Worm (Caenorhabditis elegans) whole organism, late embryonic: ENCODE results near the gene rps-11.
A peak's percentile ranks its signal among the peaks of the same experiment; 100 is the strongest.

Source experiments
- C08G9.2 ChIP-seq: sonication (generic microtip); optimal IDR thresholded peaks from 2 replicates; lab custom pipeline; 2016; ENCODE audit warnings: mild to moderate bottlenecking, missing genetic modification characterization, moderate library complexity, missing compliant biosample characterization
- F13H6.1 ChIP-seq: sonication (generic microtip); optimal IDR thresholded peaks from 2 replicates; lab custom pipeline; 2016; ENCODE audit warnings: missing genetic modification characterization, missing compliant biosample characterization
- K09A11.1 ChIP-seq: sonication (generic microtip); optimal IDR thresholded peaks from 2 replicates; lab custom pipeline; 2017; ENCODE audit warnings: antibody characterized with exemption, mild to moderate bottlenecking, missing genetic modification characterization, missing compliant biosample characterization; ENCODE audit not compliant: insufficient read depth
- Y22D7AL.16 ChIP-seq: sonication (generic microtip); optimal IDR thresholded peaks from 2 replicates; lab custom pipeline; 2016; ENCODE audit warnings: missing genetic modification characterization, missing compliant biosample characterization
- ahr-1 ChIP-seq: sonication (generic microtip); optimal IDR thresholded peaks from 2 replicates; lab custom pipeline; 2016; ENCODE audit warnings: missing genetic modification characterization, missing compliant biosample characterization
- ama-1 ChIP-seq: fragments of 150-350 bp; optimal IDR thresholded peaks from 2 replicates; lab custom pipeline; 2014
- ceh-14 ChIP-seq: sonication (generic microtip); optimal IDR thresholded peaks from 2 replicates; lab custom pipeline; 2016; ENCODE audit warnings: missing genotype, missing genetic modification characterization, missing compliant biosample characterization
- ceh-18 ChIP-seq: sonication (generic microtip); optimal IDR thresholded peaks from 2 replicates; lab custom pipeline; 2016; ENCODE audit warnings: missing genetic modification characterization, missing compliant biosample characterization
- ceh-2 ChIP-seq: sonication (generic microtip); optimal IDR thresholded peaks from 2 replicates; lab custom pipeline; 2016; ENCODE audit warnings: missing genotype, missing genetic modification characterization, missing compliant biosample characterization
- ceh-31 ChIP-seq: sonication (generic microtip); optimal IDR thresholded peaks from 2 replicates; lab custom pipeline; 2016; ENCODE audit warnings: missing genetic modification characterization, missing compliant biosample characterization
- ceh-34 ChIP-seq: sonication (generic microtip); optimal IDR thresholded peaks from 2 replicates; lab custom pipeline; 2016; ENCODE audit warnings: mild to moderate bottlenecking, missing genetic modification characterization, missing compliant biosample characterization
- ceh-45 ChIP-seq: fragments of 200-800 bp; sonication (Bioruptor generic); IDR thresholded peaks from 2 replicates; pipeline ENCODE4 v1.3.6; 2022; ENCODE audit warnings: missing genetic modification reagents, missing genetic modification characterization, missing compliant biosample characterization
- ceh-48 ChIP-seq: sonication (generic microtip); optimal IDR thresholded peaks from 2 replicates; lab custom pipeline; 2016; ENCODE audit warnings: missing genetic modification characterization, inconsistent platforms, missing compliant biosample characterization
- ceh-6 ChIP-seq: fragments of 200-800 bp; sonication (Bioruptor generic); optimal IDR thresholded peaks from 2 replicates; lab custom pipeline; 2018; ENCODE audit warnings: mild to moderate bottlenecking, missing genetic modification characterization, missing compliant biosample characterization
- che-1 ChIP-seq: sonication (generic microtip); optimal IDR thresholded peaks from 2 replicates; lab custom pipeline; 2016; ENCODE audit warnings: mild to moderate bottlenecking, missing genetic modification characterization, missing compliant biosample characterization
- dmd-4 ChIP-seq: sonication (generic microtip); optimal IDR thresholded peaks from 2 replicates; lab custom pipeline; 2016; ENCODE audit warnings: borderline replicate concordance, missing genetic modification characterization, missing compliant biosample characterization
- dve-1 ChIP-seq: sonication (generic microtip); optimal IDR thresholded peaks from 2 replicates; lab custom pipeline; 2017; ENCODE audit warnings: antibody characterized with exemption, mild to moderate bottlenecking, missing genetic modification characterization, missing compliant biosample characterization
- elt-2 ChIP-seq: sonication (generic microtip); optimal IDR thresholded peaks from 2 replicates; lab custom pipeline; 2016; ENCODE audit warnings: missing genetic modification reagents, missing genetic modification characterization, missing compliant biosample characterization
- elt-4 ChIP-seq: sonication (generic microtip); optimal IDR thresholded peaks from 2 replicates; lab custom pipeline; 2016; ENCODE audit warnings: missing genetic modification characterization, missing compliant biosample characterization
- ets-4 ChIP-seq: sonication (generic microtip); optimal IDR thresholded peaks from 2 replicates; lab custom pipeline; 2016; ENCODE audit warnings: missing genetic modification characterization, missing compliant biosample characterization
- eyg-1 ChIP-seq: sonication (generic microtip); optimal IDR thresholded peaks from 2 replicates; lab custom pipeline; 2016; ENCODE audit warnings: missing genotype, missing genetic modification characterization, missing compliant biosample characterization
- fax-1 ChIP-seq: sonication (generic microtip); optimal IDR thresholded peaks from 2 replicates; lab custom pipeline; 2016; ENCODE audit warnings: missing genotype, missing genetic modification characterization, missing compliant biosample characterization
- hlh-13 ChIP-seq: fragments of 200-800 bp; sonication (Bioruptor generic); optimal IDR thresholded peaks from 2 replicates; lab custom pipeline; 2018; ENCODE audit warnings: mild to moderate bottlenecking, missing genetic modification characterization, missing compliant biosample characterization
- hlh-15 ChIP-seq: sonication (generic microtip); optimal IDR thresholded peaks from 2 replicates; lab custom pipeline; 2016; ENCODE audit warnings: missing genetic modification characterization, missing compliant biosample characterization
- hlh-30 ChIP-seq: sonication (generic microtip); optimal IDR thresholded peaks from 2 replicates; lab custom pipeline; 2017; ENCODE audit warnings: antibody characterized with exemption, missing genetic modification characterization, missing compliant biosample characterization; ENCODE audit not compliant: insufficient read depth
- hlh-8 ChIP-seq: sonication (generic microtip); optimal IDR thresholded peaks from 2 replicates; lab custom pipeline; 2016; ENCODE audit warnings: missing genotype, missing genetic modification characterization, missing compliant biosample characterization
- mec-3 ChIP-seq: sonication (generic microtip); optimal IDR thresholded peaks from 2 replicates; lab custom pipeline; 2016; ENCODE audit warnings: borderline replicate concordance, missing genetic modification characterization, missing compliant biosample characterization
- nfya-1 ChIP-seq: sonication (generic microtip); optimal IDR thresholded peaks from 2 replicates; lab custom pipeline; 2017; ENCODE audit warnings: missing genetic modification characterization, mild to moderate bottlenecking, missing compliant biosample characterization, antibody characterized with exemption, moderate library complexity
- odd-2 ChIP-seq: sonication (generic microtip); optimal IDR thresholded peaks from 2 replicates; lab custom pipeline; 2017; ENCODE audit warnings: antibody characterized with exemption, mild to moderate bottlenecking, missing genetic modification characterization, missing compliant biosample characterization
- pag-3 ChIP-seq: sonication (generic microtip); optimal IDR thresholded peaks from 2 replicates; lab custom pipeline; 2016; ENCODE audit warnings: missing compliant biosample characterization, missing genetic modification characterization, borderline replicate concordance
- pat-9 ChIP-seq: fragments of 200-800 bp; sonication (Bioruptor generic); optimal IDR thresholded peaks from 2 replicates; lab custom pipeline; 2018; ENCODE audit warnings: mild to moderate bottlenecking, missing genetic modification characterization, moderate library complexity, missing compliant biosample characterization
- pax-1 ChIP-seq: fragments of 150-350 bp; optimal IDR thresholded peaks from 2 replicates; lab custom pipeline; 2014; ENCODE audit warnings: missing biosample characterization, missing genetic modification characterization
- pha-2 ChIP-seq: sonication (generic microtip); optimal IDR thresholded peaks from 2 replicates; lab custom pipeline; 2017; ENCODE audit warnings: mild to moderate bottlenecking, missing genetic modification characterization, missing compliant biosample characterization
- pqm-1 ChIP-seq: sonication (generic microtip); optimal IDR thresholded peaks from 2 replicates; lab custom pipeline; 2016; ENCODE audit warnings: missing genetic modification characterization, missing compliant biosample characterization
- pros-1 ChIP-seq: fragments of 150-350 bp; optimal IDR thresholded peaks from 2 replicates; lab custom pipeline; 2014; ENCODE audit warnings: missing biosample characterization, missing genetic modification reagents, missing genetic modification characterization
- ref-2 ChIP-seq: sonication (generic microtip); optimal IDR thresholded peaks from 2 replicates; lab custom pipeline; 2016; ENCODE audit warnings: missing genetic modification characterization, missing compliant biosample characterization
- rnt-1 ChIP-seq: sonication (generic microtip); optimal IDR thresholded peaks from 2 replicates; lab custom pipeline; 2016; ENCODE audit warnings: missing genetic modification characterization, missing compliant biosample characterization
- sdc-2 ChIP-seq: sonication (generic microtip); optimal IDR thresholded peaks from 2 replicates; lab custom pipeline; 2016; ENCODE audit warnings: missing genotype, missing genetic modification characterization, missing compliant biosample characterization
- syd-9 ChIP-seq: sonication (generic microtip); optimal IDR thresholded peaks from 2 replicates; lab custom pipeline; 2016; ENCODE audit warnings: mild to moderate bottlenecking, missing genetic modification characterization, moderate library complexity, missing compliant biosample characterization
- tbx-2 ChIP-seq: sonication (generic microtip); optimal IDR thresholded peaks from 2 replicates; lab custom pipeline; 2016; ENCODE audit warnings: missing genetic modification characterization, missing compliant biosample characterization
- tbx-7 ChIP-seq: sonication (generic microtip); optimal IDR thresholded peaks from 2 replicates; lab custom pipeline; 2016; ENCODE audit warnings: missing genotype, missing genetic modification characterization, missing compliant biosample characterization
- unc-3 ChIP-seq, 2 experiments: fragments of 200-800 bp in 1 of 2; sonication (Bioruptor generic) in 1 of 2; sonication (generic microtip) in 1 of 2; conservative IDR thresholded peaks in 1 of 2; optimal IDR thresholded peaks in 1 of 2; 2 replicates each; pipeline versions ENCODE4 v1.3.6 to Lab custom; 2016 to 2022; ENCODE audit warnings: missing compliant biosample characterization in 2 of 2, missing genetic modification characterization in 2 of 2, missing genetic modification reagents in 1 of 2
- unc-42 ChIP-seq: sonication (generic microtip); optimal IDR thresholded peaks from 2 replicates; lab custom pipeline; 2016; ENCODE audit warnings: missing genotype, missing genetic modification characterization, missing compliant biosample characterization
- unc-55 ChIP-seq: sonication (generic microtip); optimal IDR thresholded peaks from 2 replicates; lab custom pipeline; 2017; ENCODE audit warnings: missing biosample characterization, missing genetic modification reagents, missing genetic modification characterization
- zip-5 ChIP-seq: sonication (generic microtip); optimal IDR thresholded peaks from 2 replicates; lab custom pipeline; 2016; ENCODE audit warnings: missing genetic modification characterization, missing compliant biosample characterization
- ztf-16 ChIP-seq: sonication (generic microtip); optimal IDR thresholded peaks from 2 replicates; lab custom pipeline; 2017; ENCODE audit warnings: missing genetic modification characterization, missing compliant biosample characterization

Gene rps-11

DNA sequence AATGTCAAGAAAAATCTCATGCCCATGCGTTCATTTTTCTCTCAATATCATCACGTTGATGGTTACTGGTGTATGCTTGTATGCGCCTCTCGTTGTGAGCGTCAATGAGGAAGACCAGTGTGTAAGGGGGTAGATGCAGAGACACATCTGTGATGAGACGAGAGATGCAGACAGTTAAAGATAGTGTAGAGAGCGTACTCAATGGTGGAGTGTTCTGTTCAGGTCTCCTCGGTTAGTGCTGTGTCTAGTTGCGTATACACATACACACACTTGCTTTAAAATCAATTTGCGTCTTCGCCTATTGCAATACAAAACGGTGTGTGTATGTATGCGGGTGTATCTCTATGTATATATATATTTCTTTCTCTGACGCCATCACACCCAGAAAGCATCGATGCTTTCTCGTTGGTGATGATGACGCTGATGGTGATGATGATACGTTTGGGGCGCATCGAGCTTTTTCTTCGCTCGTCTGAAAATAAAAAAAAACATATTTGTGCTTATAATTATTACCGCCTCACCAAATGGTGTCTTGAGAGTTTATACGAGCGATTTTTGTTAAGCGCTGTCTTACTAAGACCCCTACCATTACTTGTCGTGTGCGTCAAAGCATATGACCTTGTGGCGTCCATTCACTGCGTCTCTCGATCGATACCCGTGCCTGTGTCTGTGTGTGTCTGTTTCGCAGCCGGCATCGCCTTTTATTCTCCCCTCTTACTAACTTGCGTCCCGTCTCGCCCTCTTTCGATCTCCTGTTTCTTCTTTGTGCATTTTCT lies 8.8 kb upstream of the rps-11 start, which contains the start of gene F40F11.3 (continued):
- peak; percentile 67 for TF ChIP-seq hlh-8
- TF ChIP-seq fax-1, result no peak
- TF ChIP-seq unc-55 (GFP tag; lab: Kevin White, UChicago), result peak; percentile 86
- TF ChIP-seq pqm-1 (tag; lab: Kevin White, UChicago), result no peak
- TF ChIP-seq pax-1 (tag; lab: Kevin White, UChicago), result no peak
- TF ChIP-seq ceh-2, result no peak
- TF ChIP-seq odd-2 (tag; lab: Kevin White, UChicago), result no peak
- TF ChIP-seq unc-3 (GFP tag; conservative IDR thresholded peaks at IDR 0.05; lab: Robert Waterston, UW), result no peak
- TF ChIP-seq unc-3 (tag; optimal IDR thresholded peaks at IDR 0.05; lab: Kevin White, UChicago), result no peak
- TF ChIP-seq ref-2 (tag; lab: Kevin White, UChicago), result peak; percentile 80
- no peak for TF ChIP-seq elt-2 (tag; lab: Kevin White, UChicago)
- TF ChIP-seq ceh-34, result peak; percentile 70
- TF ChIP-seq pros-1 (tag; lab: Kevin White, UChicago), result peak; percentile 76
- TF ChIP-seq dve-1 (tag; lab: Kevin White, UChicago), result peak; percentile 77
- TF ChIP-seq pat-9 (tag; lab: Kevin White, UChicago), result peak; percentile 31
- TF ChIP-seq eyg-1 (tag; lab: Kevin White, UChicago), result no peak
- TF ChIP-seq hlh-15, result no peak
- no peak for TF ChIP-seq tbx-7
- TF ChIP-seq zip-5 (tag; lab: Kevin White, UChicago), result no peak
- TF ChIP-seq ets-4, result no peak
- peak; percentile 68 for TF ChIP-seq hlh-30 (tag; lab: Kevin White, UChicago)
- no peak for TF ChIP-seq pag-3
- TF ChIP-seq ahr-1, result no peak
- peak; percentile 33 for TF ChIP-seq ceh-48 (tag; lab: Kevin White, UChicago)
- TF ChIP-seq che-1 (tag; lab: Kevin White, UChicago), result no peak
- no peak for TF ChIP-seq ztf-16 (tag; lab: Kevin White, UChicago)

DNA sequence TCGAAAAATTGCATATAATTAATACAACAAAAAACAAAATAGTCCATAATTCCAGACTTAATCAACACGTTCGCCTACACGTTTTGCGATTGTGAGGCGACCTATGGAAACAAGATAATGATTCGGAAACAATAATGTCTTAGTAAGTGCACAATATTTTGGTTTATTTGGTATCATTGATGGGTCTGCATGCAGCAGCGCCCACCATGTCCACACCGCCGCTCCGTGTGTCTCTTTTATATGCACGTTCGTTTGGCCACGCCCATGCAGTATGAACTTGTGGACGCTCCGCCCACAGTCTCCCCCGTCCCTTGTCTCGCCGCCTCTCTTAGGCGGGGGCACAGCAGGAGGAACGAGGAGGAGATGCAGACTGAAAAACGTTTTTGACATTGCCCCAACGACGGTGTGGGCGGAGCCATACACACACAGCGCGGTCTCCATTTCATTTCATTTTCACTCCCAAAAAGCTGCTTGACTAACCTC lies 8.2 kb upstream of the rps-11 start, which contains the start of gene mig-38:
Gene mig-38 (plus strand): TSS at position 54 of the 483 bp plus-strand sequence.
- TF ChIP-seq ceh-48 (tag; lab: Kevin White, UChicago), result no peak
- peak; percentile 21 for TF ChIP-seq ceh-2
- no peak for TF ChIP-seq pha-2
- peak; percentile 24 for TF ChIP-seq fax-1
- TF ChIP-seq ceh-34, result peak; percentile 20
- TF ChIP-seq ceh-18 (tag; lab: Kevin White, UChicago), result peak; percentile 57
- peak; percentile 26 for TF ChIP-seq elt-4 (tag; lab: Kevin White, UChicago)
- TF ChIP-seq hlh-13 (GFP tag; lab: Kevin White, UChicago), result no peak
- peak; percentile 17 for TF ChIP-seq C08G9.2 (tag; lab: Kevin White, UChicago)
- peak; percentile 32 for TF ChIP-seq unc-42 (tag; lab: Kevin White, UChicago)
- peak; percentile 58 for TF ChIP-seq nfya-1
- peak; percentile 43 for TF ChIP-seq rnt-1 (tag; lab: Kevin White, UChicago)
- peak; percentile 31 for TF ChIP-seq mec-3 (tag; lab: Kevin White, UChicago)
- TF ChIP-seq tbx-2 (tag; lab: Kevin White, UChicago), result peak; percentile 26
- peak; percentile 54 for TF ChIP-seq ref-2 (tag; lab: Kevin White, UChicago)
- TF ChIP-seq Y22D7AL.16 (tag; lab: Kevin White, UChicago), result no peak
- TF ChIP-seq ama-1 (lab: Kevin White, UChicago), result peak; percentile 84
- TF ChIP-seq syd-9 (tag; lab: Kevin White, UChicago), result peak; percentile 44
- TF ChIP-seq ceh-14 (tag; lab: Kevin White, UChicago), result peak; percentile 70
- TF ChIP-seq K09A11.1 (tag; lab: Kevin White, UChicago), result no peak
- peak; percentile 25 for TF ChIP-seq ceh-31 (tag; lab: Kevin White, UChicago)
- TF ChIP-seq ceh-45 (GFP tag; lab: Robert Waterston, UW), result no peak
- peak; percentile 48 for TF ChIP-seq sdc-2 (tag; lab: Kevin White, UChicago)
- TF ChIP-seq F13H6.1 (tag; lab: Kevin White, UChicago), result peak; percentile 4
- TF ChIP-seq dmd-4 (tag; lab: Kevin White, UChicago), result peak; percentile 61
- TF ChIP-seq ceh-6, result peak; percentile 29
- no peak for TF ChIP-seq pros-1 (tag; lab: Kevin White, UChicago)
